Fruit fly (Drosophila melanogaster): ENCODE measurements around the gene CG33301.

dm6 chr2L:10009293-10009695, 40.1 kb upstream of the CG33301 start, which contains the start of gene Trp1:
- TF ChIP-seq CG9948 (tag; optimal IDR thresholded peaks at IDR 0.05), result no peak
- peak; percentile 30 for TF ChIP-seq Pif1B (GFP tag; optimal IDR thresholded peaks at IDR 0.05)
- TF ChIP-seq Snoo (tag; optimal IDR thresholded peaks at IDR 0.05), result no peak
- peak; percentile 20 for TF ChIP-seq CG13204 (GFP tag; optimal IDR thresholded peaks at IDR 0.05)
- peak; percentile 37 for TF ChIP-seq CG34367 (tag; optimal IDR thresholded peaks at IDR 0.05)
- TF ChIP-seq CG15710 (tag; optimal IDR thresholded peaks at IDR 0.05), result peak; percentile 26
- TF ChIP-seq rn (GFP tag; IDR thresholded peaks at IDR 0.05), result peak; percentile 41
- no peak for TF ChIP-seq Pif1A (GFP tag; optimal IDR thresholded peaks at IDR 0.05)
- TF ChIP-seq CG32121 (GFP tag; IDR thresholded peaks at IDR 0.05), result no peak; the same call in 1 of the 2 replicates
- peak; percentile 63 for TF ChIP-seq gl (tag; optimal IDR thresholded peaks at IDR 0.05)

Data from whole organism, pupa.